Fruit fly (Drosophila melanogaster): ENCODE data around the gene PolZ2.

The PolZ2 gene

DNA sequence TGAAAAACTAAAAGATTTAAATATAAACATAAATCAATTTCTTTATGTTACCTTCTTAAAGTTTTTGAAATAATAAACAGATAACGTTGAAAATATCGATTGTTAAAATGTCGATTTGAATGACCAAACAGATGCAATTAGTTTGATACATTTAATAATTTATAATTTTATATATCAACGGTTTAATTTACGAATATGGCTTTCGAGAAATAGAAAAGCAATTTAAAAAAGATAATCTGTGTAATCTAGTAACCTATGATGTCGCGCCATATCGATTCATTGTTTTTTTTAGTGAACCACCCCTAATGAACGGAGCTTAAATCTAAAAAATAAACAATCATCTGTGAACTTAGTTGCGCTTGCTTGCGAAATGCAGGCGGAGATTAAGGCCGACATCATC is at the start of gene PolZ2:
Gene PolZ2, plus strand, starts transcription at position 301 of the 400 bp plus-strand sequence.
- no peak for TF ChIP-seq Dll (optimal IDR thresholded peaks at IDR 0.05)
- TF ChIP-seq psq (optimal IDR thresholded peaks at IDR 0.05): no peak
- no peak for TF ChIP-seq usp (GFP tag; optimal IDR thresholded peaks at IDR 0.05)
- TF ChIP-seq EcR (GFP tag; optimal IDR thresholded peaks at IDR 0.05): no peak
- no peak for TF ChIP-seq CG8478 (optimal IDR thresholded peaks at IDR 0.05)
- no peak for TF ChIP-seq pan (optimal IDR thresholded peaks at IDR 0.05)

DNA sequence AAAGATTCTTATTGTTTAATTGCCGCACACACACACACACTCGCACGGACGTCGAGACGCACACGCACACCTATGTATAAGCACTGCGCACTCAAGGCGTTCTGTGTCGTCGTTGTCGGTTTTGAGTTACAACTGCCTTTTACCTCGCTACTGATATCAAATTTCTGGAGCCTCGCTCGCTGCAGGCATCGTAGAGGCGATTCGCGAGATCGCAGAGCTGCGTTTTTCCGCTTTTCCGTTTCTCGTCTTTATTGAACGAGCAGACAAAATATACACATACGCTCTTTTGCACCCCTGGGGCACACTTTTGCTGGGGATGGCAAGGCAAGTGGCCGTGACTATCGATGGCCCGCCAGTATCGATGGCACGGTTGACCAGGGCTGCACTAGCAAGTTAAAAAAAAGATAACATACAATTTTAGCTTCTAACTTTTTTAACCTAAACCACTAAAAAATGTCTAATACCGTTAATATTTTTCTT is 41.2 kb upstream of the PolZ2 start, which contains the start of gene CG2519:
Gene CG2519, minus strand, starts transcription at position 312 of the 480 bp plus-strand sequence.
- TF ChIP-seq Dll (optimal IDR thresholded peaks at IDR 0.05) (no peak), usp (GFP tag; optimal IDR thresholded peaks at IDR 0.05) (no peak), pan (optimal IDR thresholded peaks at IDR 0.05) (no peak)

DNA sequence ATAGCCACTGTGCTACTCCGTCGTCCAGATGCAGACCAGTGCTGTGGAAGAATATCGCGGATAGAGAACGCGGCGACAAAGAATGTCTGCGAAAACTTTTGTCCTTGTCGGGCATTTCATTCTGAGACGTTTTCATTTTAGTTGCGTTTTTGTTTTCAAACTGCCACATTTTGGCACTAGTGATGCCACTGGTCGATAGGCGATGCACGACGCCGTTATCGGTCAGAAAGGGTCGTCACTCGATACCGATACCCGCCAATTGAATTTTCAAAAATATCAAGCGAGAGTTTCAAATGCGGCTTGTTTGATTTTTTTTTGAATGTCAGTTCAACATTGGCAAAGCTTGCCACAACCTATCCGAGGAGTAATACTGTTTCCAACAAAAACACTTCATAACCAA is 38.2 kb upstream of the PolZ2 start:
- TF ChIP-seq EcR (GFP tag; optimal IDR thresholded peaks at IDR 0.05) (no peak), Dll (optimal IDR thresholded peaks at IDR 0.05) (no peak), pan (optimal IDR thresholded peaks at IDR 0.05) (no peak), CG8478 (optimal IDR thresholded peaks at IDR 0.05) (no peak), usp (GFP tag; optimal IDR thresholded peaks at IDR 0.05) (no peak), psq (optimal IDR thresholded peaks at IDR 0.05) (no peak)

DNA sequence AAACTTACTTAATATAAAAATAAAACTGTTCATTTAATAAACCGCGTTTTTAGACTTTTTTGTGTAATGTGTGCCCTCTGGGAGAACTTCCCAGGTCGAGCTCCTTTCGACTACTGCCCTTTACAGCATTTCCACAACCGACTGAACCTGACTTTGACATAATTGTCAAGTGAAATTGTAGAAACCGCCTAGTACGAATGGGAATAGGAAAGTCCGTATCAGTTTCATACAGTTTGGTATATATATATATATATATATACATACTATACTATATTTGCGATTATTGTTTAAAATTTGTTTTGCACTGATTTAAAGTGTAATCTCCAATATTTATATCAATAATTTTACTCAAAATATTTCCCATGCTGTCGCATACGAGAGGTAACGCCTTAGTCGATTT is 37.6 kb upstream of the PolZ2 start, which contains the start of gene mia:
Gene mia, minus strand, starts transcription at position 101 of the 400 bp plus-strand sequence.
- TF ChIP-seq EcR (GFP tag; optimal IDR thresholded peaks at IDR 0.05): no peak
- TF ChIP-seq usp (GFP tag; optimal IDR thresholded peaks at IDR 0.05): no peak
- TF ChIP-seq Dll (optimal IDR thresholded peaks at IDR 0.05): no peak
- no peak for TF ChIP-seq psq (optimal IDR thresholded peaks at IDR 0.05)
- no peak for TF ChIP-seq CG8478 (optimal IDR thresholded peaks at IDR 0.05)
- no peak for TF ChIP-seq pan (optimal IDR thresholded peaks at IDR 0.05)

DNA sequence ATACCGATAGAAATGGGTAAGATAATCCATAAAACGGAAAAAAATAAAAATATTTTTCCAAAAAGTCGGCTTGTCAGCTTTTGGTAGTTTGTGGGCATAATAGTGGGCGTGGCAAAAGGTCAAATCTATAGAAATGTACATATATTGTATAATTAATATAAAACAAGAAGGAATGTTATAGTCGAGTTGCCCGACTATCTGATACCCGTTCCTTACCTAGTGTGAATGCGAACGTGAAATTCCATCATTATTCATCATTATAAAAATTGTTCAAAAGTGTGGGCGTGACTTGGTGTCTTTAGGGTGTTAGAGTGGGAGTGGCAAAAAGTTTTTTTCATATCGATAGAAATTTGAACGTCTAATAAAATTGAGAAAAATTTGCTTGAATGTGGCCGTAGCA is 37.1 kb upstream of the PolZ2 start:
- no peak for TF ChIP-seq EcR (GFP tag; optimal IDR thresholded peaks at IDR 0.05)

DNA sequence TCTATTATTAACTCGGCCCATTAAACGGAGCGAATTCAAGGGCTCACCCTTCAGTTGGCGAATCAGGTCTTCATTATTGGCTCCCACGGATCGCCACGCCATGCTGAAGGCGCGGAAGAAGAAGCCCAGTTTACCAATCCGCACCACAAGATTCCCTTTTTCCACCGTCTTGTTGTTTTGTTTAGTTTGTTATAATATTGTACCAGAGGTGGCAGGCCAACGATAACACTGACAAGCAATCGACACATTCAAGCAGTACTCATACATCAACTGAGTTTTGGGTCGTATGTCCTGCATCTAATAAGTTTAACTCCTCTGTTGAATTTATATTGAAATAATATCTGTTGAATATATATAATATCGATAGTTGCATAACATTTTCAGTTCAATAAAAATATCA is 34.6 kb upstream of the PolZ2 start, which contains the start of gene Pcmt:
Gene Pcmt, minus strand, starts transcription at position 235 of the 400 bp plus-strand sequence.
- TF ChIP-seq CG8478 (optimal IDR thresholded peaks at IDR 0.05): no peak
- TF ChIP-seq usp (GFP tag; optimal IDR thresholded peaks at IDR 0.05): no peak
- no peak for TF ChIP-seq Dll (optimal IDR thresholded peaks at IDR 0.05)
- TF ChIP-seq pan (optimal IDR thresholded peaks at IDR 0.05): no peak
- TF ChIP-seq EcR (GFP tag; optimal IDR thresholded peaks at IDR 0.05): no peak
- no peak for TF ChIP-seq psq (optimal IDR thresholded peaks at IDR 0.05)

DNA sequence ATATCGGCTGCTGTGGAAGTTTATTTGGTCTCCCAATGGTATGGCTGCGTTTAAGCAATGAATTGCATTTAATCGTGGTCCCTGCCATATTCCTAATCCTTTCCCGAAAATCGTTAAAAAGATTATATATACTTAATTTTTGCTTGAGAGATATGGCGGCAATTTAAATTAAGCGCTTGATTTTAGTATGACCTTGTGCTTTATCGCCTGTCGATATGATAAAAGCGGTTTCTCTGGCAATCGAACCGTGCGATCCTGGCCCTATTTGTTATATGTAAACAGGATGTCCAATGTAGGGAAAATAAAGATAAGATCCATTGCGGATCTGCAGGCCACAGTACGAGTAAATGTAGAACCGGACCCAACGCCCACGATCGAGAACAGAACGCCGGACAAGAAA is 33.8 kb upstream of the PolZ2 start, which contains the start of gene Snm1:
Gene Snm1, plus strand, starts transcription at position 233 of the 400 bp plus-strand sequence.
- TF ChIP-seq pan (optimal IDR thresholded peaks at IDR 0.05) (no peak), Dll (optimal IDR thresholded peaks at IDR 0.05) (no peak), usp (GFP tag; optimal IDR thresholded peaks at IDR 0.05) (no peak), psq (optimal IDR thresholded peaks at IDR 0.05) (no peak), CG8478 (optimal IDR thresholded peaks at IDR 0.05) (no peak), EcR (GFP tag; optimal IDR thresholded peaks at IDR 0.05) (no peak)

DNA sequence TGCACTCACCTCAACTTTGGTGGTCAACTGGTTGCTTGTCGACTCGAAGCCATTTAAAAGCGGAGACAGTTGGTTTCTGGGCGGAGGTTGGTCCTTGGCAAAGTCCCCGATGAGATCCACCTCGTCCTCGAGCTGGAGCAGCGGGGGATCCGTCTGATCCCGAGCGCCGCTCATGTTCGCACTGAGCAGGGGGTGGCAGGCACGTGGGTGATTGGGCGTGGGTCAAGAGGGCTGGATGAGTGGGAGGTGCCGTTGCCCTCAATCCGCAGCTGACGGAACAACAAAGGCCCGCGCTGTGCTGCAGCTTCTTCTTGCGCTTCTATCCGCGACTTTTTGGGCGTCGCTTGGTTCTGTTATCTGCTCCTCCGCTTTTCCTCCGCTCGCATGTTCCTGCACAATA is 25.7 kb upstream of the PolZ2 start:
- TF ChIP-seq usp (GFP tag; optimal IDR thresholded peaks at IDR 0.05) (no peak), EcR (GFP tag; optimal IDR thresholded peaks at IDR 0.05) (no peak), Dll (optimal IDR thresholded peaks at IDR 0.05) (no peak), pan (optimal IDR thresholded peaks at IDR 0.05) (no peak), CG8478 (optimal IDR thresholded peaks at IDR 0.05) (no peak), psq (optimal IDR thresholded peaks at IDR 0.05) (no peak)

DNA sequence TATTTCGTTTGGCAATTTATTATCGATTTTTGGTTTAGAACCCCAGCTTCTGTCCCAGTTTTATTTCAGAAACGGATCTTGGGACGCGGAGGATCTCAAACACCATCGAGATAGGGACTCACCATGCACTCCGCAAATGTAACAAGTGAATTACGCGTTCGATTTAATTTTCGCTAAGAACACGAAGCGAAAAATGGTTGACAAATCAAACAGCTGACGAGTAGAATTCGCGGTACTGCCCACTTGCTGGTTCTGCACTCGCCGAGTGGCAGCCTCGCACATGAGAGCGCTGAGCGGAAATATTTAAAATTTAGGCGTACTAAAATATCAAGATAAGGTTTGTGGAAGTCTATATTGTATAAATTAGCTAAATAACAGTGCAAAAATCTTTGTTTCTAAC is 25.3 kb upstream of the PolZ2 start, which contains the start of gene Pi4KIIalpha:
Gene Pi4KIIalpha, minus strand, starts transcription at position 233 of the 400 bp plus-strand sequence.
- TF ChIP-seq EcR (GFP tag; optimal IDR thresholded peaks at IDR 0.05) (no peak), CG8478 (optimal IDR thresholded peaks at IDR 0.05) (no peak), pan (optimal IDR thresholded peaks at IDR 0.05) (no peak), Dll (optimal IDR thresholded peaks at IDR 0.05) (no peak), psq (optimal IDR thresholded peaks at IDR 0.05) (no peak), usp (GFP tag; optimal IDR thresholded peaks at IDR 0.05) (no peak)

DNA sequence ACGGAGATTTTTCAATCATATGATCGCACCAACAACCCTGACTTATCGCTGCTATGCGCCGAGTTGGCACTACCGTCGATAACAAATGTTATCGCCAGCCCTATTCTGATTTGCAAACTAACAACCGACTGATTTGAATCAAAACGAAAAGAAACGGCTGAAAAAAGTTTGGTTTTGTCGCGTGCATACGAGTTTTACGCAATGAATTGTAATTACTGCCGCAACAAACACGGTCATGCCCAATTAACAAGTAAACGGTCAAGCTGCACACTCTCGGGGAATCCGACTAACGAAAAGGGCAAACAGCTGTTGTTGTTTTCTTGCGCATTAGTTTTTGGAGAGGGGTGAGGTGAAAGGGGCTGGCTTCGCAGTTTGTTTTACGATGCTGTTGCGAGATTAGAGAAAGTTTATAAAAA is 23.9 kb upstream of the PolZ2 start, which contains the start of the genes CG14671 and CG12746:
Gene CG14671, minus strand, starts transcription at position 41 of the 416 bp plus-strand sequence.
Gene CG12746, plus strand, starts transcription at position 91 of the 416 bp plus-strand sequence.
- TF ChIP-seq pan (optimal IDR thresholded peaks at IDR 0.05) (no peak), usp (GFP tag; optimal IDR thresholded peaks at IDR 0.05) (no peak), psq (optimal IDR thresholded peaks at IDR 0.05) (no peak), Dll (optimal IDR thresholded peaks at IDR 0.05) (no peak), EcR (GFP tag; optimal IDR thresholded peaks at IDR 0.05) (no peak), CG8478 (optimal IDR thresholded peaks at IDR 0.05) (no peak)

DNA sequence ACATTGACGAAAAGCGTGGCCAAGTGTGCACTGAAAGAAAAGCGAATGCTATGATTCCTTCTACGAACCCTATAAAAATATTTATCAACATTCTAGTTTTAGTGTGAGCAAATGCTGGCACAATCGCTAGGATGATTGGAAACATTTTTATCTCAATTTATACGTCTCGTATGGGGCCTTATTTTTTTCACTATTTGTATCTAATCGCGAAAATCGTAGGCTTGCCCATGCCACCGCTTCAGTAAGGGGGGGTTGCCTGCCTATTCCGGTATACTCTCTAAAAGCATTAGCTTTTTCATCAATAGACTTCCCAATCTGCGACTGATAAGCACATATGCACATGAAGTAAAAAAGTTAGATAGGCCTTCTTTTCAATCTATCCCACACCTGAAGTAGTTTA is 23.1 kb upstream of the PolZ2 start:
- TF ChIP-seq pan (optimal IDR thresholded peaks at IDR 0.05) (no peak), usp (GFP tag; optimal IDR thresholded peaks at IDR 0.05) (no peak), CG8478 (optimal IDR thresholded peaks at IDR 0.05) (no peak), EcR (GFP tag; optimal IDR thresholded peaks at IDR 0.05) (no peak), Dll (optimal IDR thresholded peaks at IDR 0.05) (no peak), psq (optimal IDR thresholded peaks at IDR 0.05) (no peak)

DNA sequence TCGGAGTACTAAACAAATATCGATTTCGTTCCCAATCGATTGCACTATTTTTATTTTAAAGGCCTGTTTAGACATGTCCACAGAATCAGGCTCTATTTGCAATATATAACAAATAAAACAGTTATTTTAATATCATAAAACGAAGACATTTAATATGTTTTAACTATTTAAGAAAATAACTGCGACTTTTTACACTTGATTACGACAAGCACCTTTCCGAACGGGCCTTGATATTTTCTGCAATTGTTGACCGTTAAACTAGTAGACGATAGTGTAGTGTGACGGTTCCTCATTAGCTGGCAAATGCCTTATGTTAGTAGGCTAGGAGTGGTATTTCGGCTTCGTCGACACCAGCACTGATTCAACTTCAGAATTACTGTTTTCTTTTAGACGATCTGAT is 20.1 kb upstream of the PolZ2 start, which contains the start of the genes CG2931 and Rheb:
Gene CG2931, minus strand, starts transcription at position 26 of the 400 bp plus-strand sequence.
Gene Rheb, plus strand, starts transcription at position 332 of the 400 bp plus-strand sequence.
- TF ChIP-seq pan (optimal IDR thresholded peaks at IDR 0.05) (no peak), Dll (optimal IDR thresholded peaks at IDR 0.05) (no peak), EcR (GFP tag; optimal IDR thresholded peaks at IDR 0.05) (no peak), CG8478 (optimal IDR thresholded peaks at IDR 0.05) (no peak), usp (GFP tag; optimal IDR thresholded peaks at IDR 0.05) (no peak), psq (optimal IDR thresholded peaks at IDR 0.05) (no peak)

Measured in whole organism.